Fruit fly (Drosophila melanogaster): ENCODE measurements around the gene CG7560.
A peak's percentile ranks its signal among the peaks of the same experiment; 100 is the strongest.

Gene CG7560

DNA sequence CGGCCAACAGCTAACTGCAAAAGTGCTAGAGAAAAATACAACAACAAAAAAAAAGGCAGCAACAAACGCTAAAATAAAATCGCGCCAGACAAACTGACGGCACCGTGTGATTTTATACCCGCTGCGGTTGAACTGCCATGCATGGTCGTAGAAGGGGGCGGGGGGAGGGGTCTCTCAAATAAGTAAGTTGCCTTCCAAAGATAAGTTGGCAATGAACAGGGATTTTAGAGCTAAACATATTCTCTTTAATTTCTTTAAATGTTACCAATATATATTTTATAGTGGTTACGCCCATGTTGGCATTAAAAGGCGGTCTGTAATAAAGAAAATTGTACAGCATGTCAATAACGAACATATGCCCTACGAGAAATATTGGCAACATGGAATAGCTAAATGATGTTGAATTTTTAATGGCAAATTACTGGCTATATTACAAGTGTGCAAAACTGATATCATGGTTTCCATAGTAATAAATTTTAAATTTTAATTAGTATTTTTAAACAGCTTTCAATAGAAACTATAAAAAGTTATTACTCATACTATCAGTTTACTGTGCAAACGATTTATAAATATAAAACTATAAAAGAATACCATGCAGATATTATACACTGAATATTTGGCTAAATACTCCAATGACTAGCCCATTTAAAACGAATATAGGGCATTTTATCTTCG is 6.4 kb downstream of the CG7560 start (continued):
- TF ChIP-seq toy (GFP tag; IDR thresholded peaks at IDR 0.05), result no peak
- peak; percentile 57; the same call in 1 of the 2 replicates for TF ChIP-seq Doc2 (GFP tag; IDR thresholded peaks at IDR 0.05)
- 0 out of 2 replicates have a peak, but pooled peaks have one; percentile 50 for TF ChIP-seq Poxn (GFP tag; IDR thresholded peaks at IDR 0.05)
- TF ChIP-seq CG17802 (tag; optimal IDR thresholded peaks at IDR 0.05), result peak; percentile 27
- peak; percentile 34; the same call in 1 of the 3 replicates for TF ChIP-seq CG17361 (GFP tag; IDR thresholded peaks at IDR 0.05)
- no peak for TF ChIP-seq tll (GFP tag; optimal IDR thresholded peaks at IDR 0.05)
- TF ChIP-seq Hmx (GFP tag; optimal IDR thresholded peaks at IDR 0.05), result no peak
- TF ChIP-seq Dref (GFP tag; IDR thresholded peaks at IDR 0.05), result no peak
- peak; percentile 48 for TF ChIP-seq CG8281 (tag; optimal IDR thresholded peaks at IDR 0.05)
- TF ChIP-seq Sox100B (GFP tag; optimal IDR thresholded peaks at IDR 0.05), result peak; percentile 8
- TF ChIP-seq sens-2 (GFP tag; IDR thresholded peaks at IDR 0.05), result 0 out of 2 replicates have a peak, but pooled peaks have one; percentile 43
- TF ChIP-seq row (GFP tag; IDR thresholded peaks at IDR 0.05), result peak; percentile 80
- peak; percentile 77 for TF ChIP-seq az2 (GFP tag; optimal IDR thresholded peaks at IDR 0.05)
- no peak for TF ChIP-seq CG14710 (tag; optimal IDR thresholded peaks at IDR 0.05)
- 0 out of 3 replicates have a peak, but pooled peaks have one; percentile 55 for TF ChIP-seq Dbx (GFP tag; IDR thresholded peaks at IDR 0.05)
- TF ChIP-seq CG9876 (GFP tag; optimal IDR thresholded peaks at IDR 0.05), result peak; percentile 9
- TF ChIP-seq Rfx (GFP tag; IDR thresholded peaks at IDR 0.05), result peak; percentile 87
- TF ChIP-seq CG18619 (GFP tag; optimal IDR thresholded peaks at IDR 0.05), result peak; percentile 65
- no peak for TF ChIP-seq stwl (tag; optimal IDR thresholded peaks at IDR 0.05)
- no peak for TF ChIP-seq pros (GFP tag; optimal IDR thresholded peaks at IDR 0.05)
- peak; percentile 76 to 79 for TF ChIP-seq bsh (GFP tag; optimal IDR thresholded peaks at IDR 0.05)
- no peak for TF ChIP-seq CG10543 (GFP tag; optimal IDR thresholded peaks at IDR 0.05)
- peak; percentile 45 for TF ChIP-seq gsb-n (tag; optimal IDR thresholded peaks at IDR 0.05)
- peak; percentile 52 for TF ChIP-seq CG2712 (tag; optimal IDR thresholded peaks at IDR 0.05)
- peak; percentile 67 for TF ChIP-seq jing (GFP tag; optimal IDR thresholded peaks at IDR 0.05)
- no peak for TF ChIP-seq luna (GFP tag; optimal IDR thresholded peaks at IDR 0.05)
- TF ChIP-seq CG3726 (GFP tag; IDR thresholded peaks at IDR 0.05), result peak; percentile 73; the same call in 2 of the 3 replicates
- peak; percentile 9 for TF ChIP-seq CG11398 (GFP tag; optimal IDR thresholded peaks at IDR 0.05)
- TF ChIP-seq inv (GFP tag; IDR thresholded peaks at IDR 0.05; ENCODE audit: partially characterized antibody), result no peak
- TF ChIP-seq CG9609 (GFP tag; optimal IDR thresholded peaks at IDR 0.05), result peak; percentile 68
- TF ChIP-seq CG2120 (GFP tag; optimal IDR thresholded peaks at IDR 0.05), result peak; percentile 79
- TF ChIP-seq CG11085 (GFP tag; IDR thresholded peaks at IDR 0.05), result peak; percentile 48; the same call in 1 of the 2 replicates
- TF ChIP-seq Dp (GFP tag; optimal IDR thresholded peaks at IDR 0.05), result no peak
- peak; percentile 23 for TF ChIP-seq sqz (GFP tag; optimal IDR thresholded peaks at IDR 0.05)
- TF ChIP-seq CG3847 (GFP tag; IDR thresholded peaks at IDR 0.05), result peak; percentile 75
- peak; percentile 56 for TF ChIP-seq CG8089 (GFP tag; optimal IDR thresholded peaks at IDR 0.05)
- 0 out of 2 replicates have a peak, but pooled peaks have one; percentile 54 for TF ChIP-seq CG4730 (GFP tag; IDR thresholded peaks at IDR 0.05)
- TF ChIP-seq CG34376 (GFP tag; optimal IDR thresholded peaks at IDR 0.05), result no peak
- TF ChIP-seq Mad (GFP tag; optimal IDR thresholded peaks at IDR 0.05), result peak; percentile 49
- peak; percentile 48 for TF ChIP-seq CG18262 (tag; optimal IDR thresholded peaks at IDR 0.05)
- TF ChIP-seq CG6689 (GFP tag; IDR thresholded peaks at IDR 0.05), result peak; percentile 62; the same call in 1 of the 2 replicates
- peak; percentile 20 for TF ChIP-seq CG15696 (tag; optimal IDR thresholded peaks at IDR 0.05)
- TF ChIP-seq CG10267 (tag; optimal IDR thresholded peaks at IDR 0.05), result peak; percentile 24
- no peak for TF ChIP-seq her (GFP tag; optimal IDR thresholded peaks at IDR 0.05)
- TF ChIP-seq lab (GFP tag; optimal IDR thresholded peaks at IDR 0.05), result peak; percentile 69
- no peak for TF ChIP-seq yki (optimal IDR thresholded peaks at IDR 0.05)
- TF ChIP-seq Xbp1 (GFP tag; optimal IDR thresholded peaks at IDR 0.05), result peak; percentile 86
- no peak for TF ChIP-seq nau (GFP tag; optimal IDR thresholded peaks at IDR 0.05)
- no peak for TF ChIP-seq Vsx1 (GFP tag; optimal IDR thresholded peaks at IDR 0.05)
